Fruit fly (Drosophila melanogaster) whole organism, embryonic: Measurements from ENCODE around the gene tho2.

Experiments used
- ATbp ChIP-seq: fragments of 200-800 bp; sonication (Bioruptor generic); optimal IDR thresholded peaks from 2 replicates; lab custom pipeline; 2017; ENCODE audit warnings: missing biosample characterization, mild to moderate bottlenecking, missing genetic modification characterization, missing genetic modification reagents
- Bteb2 ChIP-seq: fragments of 200-800 bp; sonication (Bioruptor generic); optimal IDR thresholded peaks from 2 replicates; lab custom pipeline; 2016; ENCODE audit warnings: missing biosample characterization, missing genetic modification characterization
- CG10267 ChIP-seq: fragments of 200-800 bp; sonication (Bioruptor generic); optimal IDR thresholded peaks from 2 replicates; lab custom pipeline; 2018; ENCODE audit warnings: missing biosample characterization, mild to moderate bottlenecking, missing genetic modification characterization, moderate library complexity
- CG11696 ChIP-seq: fragments of 200-800 bp; sonication (Bioruptor generic); IDR thresholded peaks from 2 replicates; pipeline ENCODE4 v1.3.6; 2022; ENCODE audit warnings: missing biosample characterization, missing genetic modification characterization
- CG12219 ChIP-seq: fragments of 200-800 bp; sonication (Bioruptor generic); optimal IDR thresholded peaks from 3 replicates; lab custom pipeline; 2018; ENCODE audit warnings: missing biosample characterization, mild to moderate bottlenecking, missing genetic modification characterization
- CG15073 ChIP-seq: fragments of 200-800 bp; sonication (Bioruptor generic); optimal IDR thresholded peaks from 2 replicates; lab custom pipeline; 2016; ENCODE audit warnings: missing biosample characterization, missing genetic modification characterization
- CG1603 ChIP-seq: fragments of 200-800 bp; sonication (Bioruptor generic); optimal IDR thresholded peaks from 2 replicates; lab custom pipeline; 2019; ENCODE audit warnings: missing biosample characterization, mild to moderate bottlenecking, missing genetic modification characterization, moderate library complexity
- CG17912 ChIP-seq: fragments of 200-800 bp; sonication (Bioruptor generic); optimal IDR thresholded peaks from 2 replicates; lab custom pipeline; 2018; ENCODE audit warnings: missing biosample characterization, mild to moderate bottlenecking, missing genetic modification characterization
- CG2889 ChIP-seq: fragments of 200-800 bp; sonication (Bioruptor generic); IDR thresholded peaks from 3 replicates; pipeline ENCODE4 v1.3.6; 2022; ENCODE audit warnings: missing biosample characterization, missing genetic modification characterization
- CG32532 ChIP-seq: fragments of 200-800 bp; sonication (Bioruptor generic); IDR thresholded peaks from 2 replicates; pipeline ENCODE4 v1.3.6; 2022; ENCODE audit warnings: missing biosample characterization, missing genetic modification characterization
- CG3995 ChIP-seq: fragments of 200-800 bp; sonication (Bioruptor generic); optimal IDR thresholded peaks from 3 replicates; lab custom pipeline; 2016; ENCODE audit warnings: missing biosample characterization, missing genetic modification characterization
- CG4424 ChIP-seq: fragments of 200-800 bp; sonication (Bioruptor generic); optimal IDR thresholded peaks from 3 replicates; lab custom pipeline; 2016; ENCODE audit warnings: missing biosample characterization, missing genetic modification characterization
- CG4854 ChIP-seq: fragments of 200-800 bp; sonication (Bioruptor generic); optimal IDR thresholded peaks from 2 replicates; lab custom pipeline; 2016; ENCODE audit warnings: missing biosample characterization, missing genetic modification characterization, inconsistent platforms
- CG6175 ChIP-seq: fragments of 200-800 bp; sonication (Bioruptor generic); IDR thresholded peaks from 3 replicates; pipeline ENCODE4 v1.3.6; 2022; ENCODE audit warnings: missing biosample characterization, missing genetic modification characterization
- CG6791 ChIP-seq: fragments of 200-800 bp; sonication (Bioruptor generic); IDR thresholded peaks from 3 replicates; pipeline ENCODE4 v1.3.6; 2022; ENCODE audit warnings: missing biosample characterization, missing genetic modification characterization; ENCODE audit not compliant: partially characterized antibody
- CG8765 ChIP-seq: fragments of 200-800 bp; sonication (Bioruptor generic); IDR thresholded peaks from 2 replicates; pipeline ENCODE4 v1.3.6; 2022; ENCODE audit warnings: missing biosample characterization, missing genetic modification characterization
- CG9817 ChIP-seq: fragments of 200-800 bp; sonication (Bioruptor generic); optimal IDR thresholded peaks from 2 replicates; lab custom pipeline; 2018; ENCODE audit warnings: missing biosample characterization, mild to moderate bottlenecking, missing genetic modification characterization, moderate library complexity
- Chrac-16 ChIP-seq: fragments of 200-800 bp; sonication (Bioruptor generic); optimal IDR thresholded peaks from 3 replicates; lab custom pipeline; 2016; ENCODE audit warnings: missing biosample characterization, missing genetic modification characterization
- D19A ChIP-seq: fragments of 200-800 bp; optimal IDR thresholded peaks from 3 replicates; lab custom pipeline; 2019; ENCODE audit warnings: missing biosample characterization, mild to moderate bottlenecking, missing genetic modification characterization, moderate library complexity
- Dek ChIP-seq: fragments of 200-800 bp; sonication (Bioruptor generic); optimal IDR thresholded peaks from 3 replicates; lab custom pipeline; 2019; ENCODE audit warnings: missing biosample characterization, mild to moderate bottlenecking, missing genetic modification characterization, moderate library complexity
- Gsc ChIP-seq: fragments of 200-800 bp; sonication (Bioruptor generic); IDR thresholded peaks from 2 replicates; pipeline ENCODE4 v1.3.6; 2022; ENCODE audit warnings: missing biosample characterization, missing genetic modification characterization
- MTF-1 ChIP-seq: fragments of 200-800 bp; sonication (Bioruptor generic); optimal IDR thresholded peaks from 2 replicates; lab custom pipeline; 2018; ENCODE audit warnings: missing biosample characterization, mild to moderate bottlenecking, missing genetic modification characterization, borderline replicate concordance
- Sry-β ChIP-seq: fragments of 200-800 bp; sonication (Bioruptor generic); optimal IDR thresholded peaks from 2 replicates; lab custom pipeline; 2018; ENCODE audit warnings: missing biosample characterization, mild to moderate bottlenecking, missing genetic modification characterization, moderate library complexity
- TFAM ChIP-seq: fragments of 200-800 bp; sonication (Bioruptor generic); optimal IDR thresholded peaks from 2 replicates; lab custom pipeline; 2017; ENCODE audit warnings: missing biosample characterization, missing genetic modification characterization, inconsistent platforms
- Trl ChIP-seq, 3 experiments: fragments of >200 bp in 2 of 3; fragments of 200-800 bp in 1 of 3; sonication (Bioruptor generic) in 1 of 3; optimal IDR thresholded peaks; 2 replicates in 1 of 3; 3 replicates in 2 of 3; lab custom pipeline; 2016 to 2017; ENCODE audit warnings: missing biosample characterization in 1 of 3, missing genetic modification characterization in 1 of 3
- Xbp1 ChIP-seq: fragments of 200-800 bp; sonication (Bioruptor generic); optimal IDR thresholded peaks from 3 replicates; lab custom pipeline; 2016; ENCODE audit warnings: missing biosample characterization, mild to moderate bottlenecking, missing genetic modification characterization
- abd-A ChIP-seq: fragments of 200-800 bp; sonication (Bioruptor generic); optimal IDR thresholded peaks from 3 replicates; lab custom pipeline; 2019; ENCODE audit warnings: missing biosample characterization, mild to moderate bottlenecking, missing genetic modification characterization, moderate library complexity
- ato ChIP-seq: fragments of 200-800 bp; sonication (Bioruptor generic); IDR thresholded peaks from 2 replicates; pipeline ENCODE4 v1.3.6; 2022; ENCODE audit warnings: missing biosample characterization, missing genetic modification characterization; ENCODE audit not compliant: partially characterized antibody
- chn ChIP-seq: fragments of 200-800 bp; sonication (Bioruptor generic); optimal IDR thresholded peaks from 2 replicates; lab custom pipeline; 2016; ENCODE audit warnings: missing biosample characterization, missing genetic modification characterization
- fd3F ChIP-seq: fragments of 200-800 bp; sonication (Bioruptor generic); optimal IDR thresholded peaks from 2 replicates; lab custom pipeline; 2018; ENCODE audit warnings: missing biosample characterization, mild to moderate bottlenecking, missing genetic modification characterization, moderate library complexity
- grau ChIP-seq: fragments of 200-800 bp; optimal IDR thresholded peaks from 3 replicates; lab custom pipeline; 2019; ENCODE audit warnings: missing biosample characterization, mild to moderate bottlenecking, missing genetic modification characterization, moderate library complexity
- gt ChIP-seq: fragments of 200-800 bp; sonication (Bioruptor generic); IDR thresholded peaks from 2 replicates; pipeline ENCODE4 v1.3.6; 2022; ENCODE audit warnings: missing biosample characterization, missing genetic modification characterization
- kah ChIP-seq: fragments of 200-800 bp; sonication (Bioruptor generic); optimal IDR thresholded peaks from 2 replicates; lab custom pipeline; 2018; ENCODE audit warnings: missing biosample characterization, mild to moderate bottlenecking, missing genetic modification characterization
- knrl ChIP-seq: fragments of 200-800 bp; sonication (Bioruptor generic); IDR thresholded peaks from 3 replicates; pipeline ENCODE4 v1.3.6; 2022; ENCODE audit warnings: missing biosample characterization, missing genetic modification characterization; ENCODE audit not compliant: partially characterized antibody
- lov ChIP-seq, 2 experiments: fragments of 200-800 bp in 1 of 2; fragments of >200 bp in 1 of 2; sonication (Bioruptor generic) in 1 of 2; IDR thresholded peaks in 1 of 2; optimal IDR thresholded peaks in 1 of 2; 2 replicates in 1 of 2; 3 replicates in 1 of 2; pipeline versions ENCODE4 v1.3.6 to Lab custom; 2017 to 2022; ENCODE audit warnings: missing biosample characterization in 1 of 2, missing genetic modification characterization in 1 of 2
- org-1 ChIP-seq: fragments of 200-800 bp; sonication (Bioruptor generic); optimal IDR thresholded peaks from 2 replicates; lab custom pipeline; 2017; ENCODE audit warnings: missing biosample characterization, missing genetic modification characterization
- pan ChIP-seq, 4 experiments: fragments of >200 bp in 3 of 4; fragments of 200-800 bp in 1 of 4; sonication (Bioruptor generic) in 1 of 4; optimal IDR thresholded peaks in 3 of 4; IDR thresholded peaks in 1 of 4; 2 replicates each; pipeline versions ENCODE4 v1.3.6 to Lab custom; 2017 to 2022; ENCODE audit warnings: missing biosample characterization in 2 of 4, missing genetic modification characterization in 2 of 4, mixed read lengths in 1 of 4
- rib ChIP-seq: fragments of 200-800 bp; sonication (Bioruptor generic); IDR thresholded peaks from 2 replicates; pipeline ENCODE4 v1.3.6; 2022; ENCODE audit warnings: missing biosample characterization, missing genetic modification characterization
- scrt ChIP-seq: fragments of 200-800 bp; sonication (Bioruptor generic); optimal IDR thresholded peaks from 2 replicates; lab custom pipeline; 2018; ENCODE audit warnings: missing biosample characterization, mild to moderate bottlenecking, missing genetic modification characterization, moderate library complexity
- slp2 ChIP-seq: fragments of 200-800 bp; sonication (Bioruptor generic); optimal IDR thresholded peaks from 2 replicates; lab custom pipeline; 2016; ENCODE audit warnings: missing biosample characterization, missing genetic modification characterization
- sqz ChIP-seq: fragments of 200-800 bp; sonication (Bioruptor generic); optimal IDR thresholded peaks from 3 replicates; lab custom pipeline; 2018; ENCODE audit warnings: missing biosample characterization, mild to moderate bottlenecking, missing genetic modification characterization
- ssp ChIP-seq: fragments of 200-800 bp; sonication (Bioruptor generic); IDR thresholded peaks from 2 replicates; pipeline ENCODE4 v1.3.6; 2022; ENCODE audit warnings: missing biosample characterization, missing genetic modification characterization
- sug ChIP-seq: fragments of 200-800 bp; optimal IDR thresholded peaks from 2 replicates; lab custom pipeline; 2019; ENCODE audit warnings: missing biosample characterization, mild to moderate bottlenecking, missing genetic modification characterization, moderate library complexity
- toy ChIP-seq: fragments of 200-800 bp; sonication (Bioruptor generic); IDR thresholded peaks from 2 replicates; pipeline ENCODE4 v1.3.6; 2022; ENCODE audit warnings: missing biosample characterization, missing genetic modification characterization
- trem ChIP-seq: fragments of 200-800 bp; optimal IDR thresholded peaks from 3 replicates; lab custom pipeline; 2019; ENCODE audit warnings: missing biosample characterization, mild to moderate bottlenecking, missing genetic modification characterization, moderate library complexity
- vvl ChIP-seq: fragments of 200-800 bp; sonication (Bioruptor generic); IDR thresholded peaks from 2 replicates; pipeline ENCODE4 v1.3.6; 2022; ENCODE audit warnings: missing biosample characterization, missing genetic modification characterization
- wdn ChIP-seq: fragments of 200-800 bp; sonication (Bioruptor generic); IDR thresholded peaks from 2 replicates; pipeline ENCODE4 v1.3.6; 2022; ENCODE audit warnings: missing biosample characterization, missing genetic modification characterization

Gene tho2

DNA sequence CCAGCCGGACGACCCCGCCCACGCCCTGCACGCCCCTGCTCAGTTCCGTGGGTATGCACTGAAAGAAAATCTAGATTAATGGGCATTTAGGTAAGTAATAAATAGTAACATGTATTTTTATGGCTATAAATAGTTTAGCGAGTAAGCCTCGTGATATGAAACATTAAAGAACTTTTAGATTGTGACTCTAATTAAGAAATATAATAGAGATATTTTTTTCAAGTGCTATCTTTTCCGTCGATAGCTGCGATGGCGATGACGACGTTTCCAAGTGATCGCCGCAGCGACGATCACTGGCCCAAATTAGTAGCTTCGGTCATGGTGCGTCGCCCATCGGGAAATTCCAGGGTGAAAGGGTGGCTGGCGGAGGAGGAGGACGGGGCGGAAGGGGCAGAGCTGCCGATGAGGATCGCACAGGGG, 35.1 kb upstream of the tho2 start (continued):
- peak; percentile 89 for TF ChIP-seq CG32532 (GFP tag; lab: Robert Waterston, UW)

DNA sequence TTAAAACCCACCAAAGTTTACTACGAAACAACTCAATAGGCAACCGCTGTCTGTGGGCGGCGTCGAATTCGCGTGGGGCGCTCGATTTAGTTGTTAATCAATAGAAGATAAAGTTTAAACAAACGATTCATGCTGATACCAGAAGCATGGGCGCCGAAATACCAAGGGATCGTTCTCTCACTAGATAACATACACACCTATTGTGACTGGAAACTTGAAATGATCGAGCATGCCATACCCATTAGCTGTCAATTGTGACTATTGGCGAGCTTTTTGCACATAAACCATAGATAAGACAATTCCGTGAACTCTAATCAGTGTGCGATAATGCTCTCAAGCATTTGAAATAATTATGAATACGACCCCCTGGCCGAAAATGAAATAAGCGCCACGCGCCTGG, 34.4 kb upstream of the tho2 start:
- TF ChIP-seq knrl (GFP tag; lab: Robert Waterston, UW) (no peak), CG8765 (0 out of 2 replicates have a peak, but pooled peaks have one; percentile 6), CG3995 (GFP tag; lab: Kevin White, UChicago) (peak; percentile 37), CG4854 (peak; percentile 66), Chrac-16 (GFP tag; lab: Kevin White, UChicago) (peak; percentile 73), chn (GFP tag; lab: Kevin White, UChicago) (peak; percentile 74), pan (optimal IDR thresholded peaks at IDR 0.05; lab: Kevin White, UChicago) (no peak), pan (GFP tag; optimal IDR thresholded peaks at IDR 0.05 in 1 of 2, IDR thresholded peaks at IDR 0.05 in 1 of 2) (peak in 1 of 2 experiments; percentile 75), CG17912 (GFP tag; lab: Kevin White, UChicago) (no peak), ssp (GFP tag; lab: Robert Waterston, UW) (peak; percentile 49), toy (GFP tag; lab: Robert Waterston, UW) (0 out of 2 replicates have a peak, but pooled peaks have one; percentile 44), org-1 (GFP tag; lab: Kevin White, UChicago) (peak; percentile 65), scrt (GFP tag; lab: Kevin White, UChicago) (peak; percentile 60), CG1603 (tag; lab: Kevin White, UChicago) (peak; percentile 76), MTF-1 (GFP tag; lab: Kevin White, UChicago) (no peak), vvl (GFP tag; lab: Robert Waterston, UW) (peak; percentile 66; the same call in 1 of the 2 replicates), CG6175 (GFP tag; lab: Robert Waterston, UW) (0 out of 3 replicates have a peak, but pooled peaks have one; percentile 48), trem (tag; lab: Kevin White, UChicago) (no peak), Xbp1 (GFP tag; lab: Kevin White, UChicago) (peak; percentile 82), Trl (optimal IDR thresholded peaks at IDR 0.05; lab: Kevin White, UChicago) (no peak), Trl (GFP tag; optimal IDR thresholded peaks at IDR 0.05; lab: Kevin White, UChicago) (peak; percentile 71), ato (GFP tag; lab: Robert Waterston, UW) (no peak), CG10267 (no peak), sqz (no peak), wdn (GFP tag; lab: Robert Waterston, UW) (peak; percentile 65), fd3F (GFP tag; lab: Kevin White, UChicago) (peak; percentile 69), slp2 (GFP tag; lab: Kevin White, UChicago) (peak; percentile 75), CG6791 (GFP tag; lab: Robert Waterston, UW) (no peak), CG2889 (GFP tag; lab: Robert Waterston, UW) (no peak), gt (GFP tag; lab: Robert Waterston, UW) (0 out of 2 replicates have a peak, but pooled peaks have one; percentile 20), kah (GFP tag; lab: Kevin White, UChicago) (peak; percentile 39), CG12219 (GFP tag; lab: Kevin White, UChicago) (peak; percentile 71), CG15073 (GFP tag; lab: Kevin White, UChicago) (no peak), grau (tag; lab: Kevin White, UChicago) (peak; percentile 81), Dek (tag; lab: Kevin White, UChicago) (peak; percentile 63), ATbp (GFP tag; lab: Kevin White, UChicago) (peak; percentile 73), D19A (tag; lab: Kevin White, UChicago) (peak; percentile 48), CG11696 (GFP tag; lab: Robert Waterston, UW) (no peak; the same call in 1 of the 2 replicates), Gsc (GFP tag; lab: Robert Waterston, UW) (no peak), sug (peak; percentile 99), abd-A (tag; lab: Kevin White, UChicago) (peak; percentile 75), Sry-β (GFP tag; lab: Kevin White, UChicago) (no peak), lov (optimal IDR thresholded peaks at IDR 0.05; lab: Kevin White, UChicago) (no peak), lov (GFP tag; IDR thresholded peaks at IDR 0.05; lab: Robert Waterston, UW) (no peak), TFAM (no peak), CG4424 (GFP tag; lab: Kevin White, UChicago) (peak; percentile 47), CG9817 (peak; percentile 73), rib (GFP tag; lab: Robert Waterston, UW) (peak; percentile 83), Bteb2 (GFP tag; lab: Kevin White, UChicago) (peak; percentile 60)
